Worm (Caenorhabditis elegans) whole organism, midembryonic: ENCODE measurements around the gene srv-32.

Experiments
- T22C8.4 ChIP-seq: fragments of 200-800 bp; sonication (Bioruptor generic); IDR thresholded peaks from 2 replicates; pipeline ENCODE4 v1.3.6; 2022; ENCODE audit warnings: missing genetic modification characterization, missing compliant biosample characterization
- cog-1 ChIP-seq: sonication (generic microtip); optimal IDR thresholded peaks from 2 replicates; lab custom pipeline; 2016; ENCODE audit warnings: missing genetic modification characterization, missing compliant biosample characterization
- flt-1 ChIP-seq: fragments of 200-800 bp; sonication (Bioruptor generic); IDR thresholded peaks from 2 replicates; pipeline ENCODE4 v1.3.6; 2022; ENCODE audit warnings: missing genetic modification characterization, missing compliant biosample characterization
- klf-2 ChIP-seq: fragments of 200-800 bp; sonication (Bioruptor generic); conservative IDR thresholded peaks from 2 replicates; pipeline ENCODE4 v1.3.6; 2022; ENCODE audit warnings: missing genetic modification reagents, missing genetic modification characterization, missing compliant biosample characterization
- med-1 ChIP-seq: sonication (generic microtip); optimal IDR thresholded peaks from 2 replicates; lab custom pipeline; 2017; ENCODE audit warnings: missing genetic modification characterization, mild to moderate bottlenecking, missing compliant biosample characterization, antibody characterized with exemption, missing genetic modification reagents; ENCODE audit not compliant: insufficient read depth
- ref-1 ChIP-seq: fragments of 200-800 bp; sonication (Bioruptor generic); conservative IDR thresholded peaks from 2 replicates; pipeline ENCODE4 v1.3.6; 2022; ENCODE audit warnings: missing genetic modification reagents, missing genetic modification characterization, missing compliant biosample characterization
- tab-1 ChIP-seq: fragments of 200-800 bp; sonication (Bioruptor generic); IDR thresholded peaks from 2 replicates; pipeline ENCODE4 v1.3.6; 2022; ENCODE audit warnings: missing genetic modification characterization, missing compliant biosample characterization
- ztf-23 ChIP-seq: fragments of 200-800 bp; sonication (Bioruptor generic); IDR thresholded peaks from 2 replicates; pipeline ENCODE4 v1.3.6; 2022; ENCODE audit warnings: missing genetic modification reagents, missing genetic modification characterization, missing compliant biosample characterization
- ztf-29 ChIP-seq: fragments of 200-800 bp; sonication (Bioruptor generic); IDR thresholded peaks from 2 replicates; pipeline ENCODE4 v1.3.6; 2022; ENCODE audit warnings: missing genetic modification reagents, missing genetic modification characterization, missing compliant biosample characterization

srv-32 gene

ce11 chrIV:6282143-6282542, at the start of gene srv-32:
Gene srv-32 (minus strand): TSS chrIV:6282243.
- TF ChIP-seq cog-1 (tag; lab: Kevin White, UChicago) = no peak
- TF ChIP-seq ref-1 (GFP tag; lab: Robert Waterston, UW) = no peak
- no peak for TF ChIP-seq ztf-23 (GFP tag; lab: Robert Waterston, UW)
- no peak for TF ChIP-seq tab-1
- TF ChIP-seq ztf-29 (GFP tag; lab: Robert Waterston, UW) = no peak
- no peak for TF ChIP-seq T22C8.4 (GFP tag; lab: Robert Waterston, UW)
- no peak for TF ChIP-seq klf-2 (GFP tag; lab: Robert Waterston, UW)
- TF ChIP-seq med-1 (GFP tag; lab: Kevin White, UChicago) = no peak
- TF ChIP-seq flt-1 (GFP tag; lab: Robert Waterston, UW) = no peak

ce11 chrIV:6330790-6331189, 48.7 kb upstream of the srv-32 start:
- no peak for TF ChIP-seq cog-1 (tag; lab: Kevin White, UChicago)
- TF ChIP-seq ztf-29 (GFP tag; lab: Robert Waterston, UW) = no peak
- TF ChIP-seq med-1 (GFP tag; lab: Kevin White, UChicago) = no peak
- TF ChIP-seq T22C8.4 (GFP tag; lab: Robert Waterston, UW) = no peak

- TF ChIP-seq klf-2 (GFP tag; lab: Robert Waterston, UW) (no peak), ref-1 (GFP tag; lab: Robert Waterston, UW) (no peak), T22C8.4 (GFP tag; lab: Robert Waterston, UW) (no peak), cog-1 (tag; lab: Kevin White, UChicago) (no peak), ztf-29 (GFP tag; lab: Robert Waterston, UW) (no peak), flt-1 (GFP tag; lab: Robert Waterston, UW) (no peak), tab-1 (no peak)
Measured at ce11 chrIV:6329339-6329738, 47.3 kb upstream of the srv-32 start, which contains the start of gene seu-1. Gene seu-1 (plus strand): TSS chrIV:6329639.

DNA sequence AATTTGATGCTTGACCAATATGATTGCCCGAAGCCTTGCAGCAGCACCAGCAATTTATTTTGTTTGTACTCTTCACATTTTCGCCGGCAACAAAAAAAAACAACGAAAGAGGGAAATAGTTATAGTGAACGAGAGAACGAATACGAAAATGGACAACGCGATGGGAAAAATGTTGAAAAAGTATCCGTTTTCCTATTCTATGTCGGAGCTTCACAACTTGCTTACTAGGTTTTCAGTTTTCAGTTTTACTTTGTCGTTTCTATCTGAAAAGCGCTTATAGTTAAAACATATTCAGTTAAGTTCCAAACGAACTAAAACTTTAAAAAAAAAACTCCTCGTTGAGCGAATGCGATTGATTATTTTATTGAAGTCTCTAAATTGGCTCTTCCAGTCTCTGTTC, 46.2 kb upstream of the srv-32 start:
- TF ChIP-seq flt-1 (GFP tag; lab: Robert Waterston, UW) (no peak), ztf-23 (GFP tag; lab: Robert Waterston, UW) (no peak), T22C8.4 (GFP tag; lab: Robert Waterston, UW) (no peak), klf-2 (GFP tag; lab: Robert Waterston, UW) (no peak), ztf-29 (GFP tag; lab: Robert Waterston, UW) (no peak), tab-1 (no peak), cog-1 (tag; lab: Kevin White, UChicago) (no peak), ref-1 (GFP tag; lab: Robert Waterston, UW) (no peak)

DNA sequence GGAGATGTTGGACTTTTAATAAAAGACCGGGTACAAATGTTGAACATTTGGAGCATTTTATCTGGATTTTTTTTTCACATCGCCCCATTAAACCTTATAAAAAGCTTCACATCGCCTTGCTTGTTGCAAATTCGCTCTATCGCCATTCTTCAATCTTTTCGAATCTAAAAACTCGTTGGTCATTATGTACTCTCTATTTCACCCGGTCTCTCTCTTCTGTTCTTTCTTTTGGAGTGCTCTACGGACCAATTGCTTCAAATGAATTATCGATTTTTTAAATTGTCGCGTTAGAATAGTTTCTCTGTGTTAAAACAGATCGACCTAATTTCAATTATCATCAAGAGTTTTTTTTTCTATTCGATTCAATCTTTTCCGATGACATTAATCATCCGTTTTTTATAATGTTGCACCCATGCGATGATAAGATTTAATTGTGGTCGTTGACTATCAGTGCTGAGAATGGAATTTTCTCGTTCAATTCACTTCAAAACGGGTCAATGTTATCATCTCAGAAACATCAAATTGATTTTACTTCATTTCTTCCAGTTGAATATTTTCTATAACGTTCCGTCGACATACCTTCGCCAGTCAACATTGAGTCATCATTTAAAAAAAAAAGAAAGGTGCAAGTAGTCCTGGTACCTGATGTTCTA, 45.4 kb upstream of the srv-32 start:
- TF ChIP-seq ref-1 (GFP tag; lab: Robert Waterston, UW) (no peak), klf-2 (GFP tag; lab: Robert Waterston, UW) (no peak), cog-1 (tag; lab: Kevin White, UChicago) (no peak), ztf-29 (GFP tag; lab: Robert Waterston, UW) (no peak)

DNA sequence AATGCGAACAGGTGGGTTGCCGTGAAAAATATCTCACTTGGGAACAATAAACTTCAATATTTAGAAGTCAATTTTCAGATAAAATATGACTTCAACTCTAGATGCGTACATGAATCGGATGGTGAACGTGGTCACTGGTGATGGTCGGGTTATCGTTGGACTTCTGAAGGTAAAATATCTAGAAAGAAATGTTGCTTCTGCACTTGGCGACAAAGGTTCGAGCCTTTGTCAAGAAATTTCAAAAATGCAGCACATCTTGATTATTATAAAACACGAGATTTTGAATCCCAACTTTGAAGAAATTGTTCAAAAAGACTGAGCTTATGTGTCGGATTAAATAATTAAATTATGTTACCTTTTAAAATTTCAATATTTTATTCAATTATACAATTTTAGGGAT, 44.4 kb upstream of the srv-32 start, which contains the start of gene lsm-8:
Gene lsm-8, plus strand, starts transcription at position 79 of the 400 bp plus-strand sequence.
- TF ChIP-seq ref-1 (GFP tag; lab: Robert Waterston, UW) (no peak), ztf-29 (GFP tag; lab: Robert Waterston, UW) (no peak), T22C8.4 (GFP tag; lab: Robert Waterston, UW) (no peak), tab-1 (no peak), med-1 (GFP tag; lab: Kevin White, UChicago) (no peak), cog-1 (tag; lab: Kevin White, UChicago) (no peak), flt-1 (GFP tag; lab: Robert Waterston, UW) (no peak), klf-2 (GFP tag; lab: Robert Waterston, UW) (no peak), ztf-23 (GFP tag; lab: Robert Waterston, UW) (no peak)

ce11 chrIV:6325772-6326171, 43.7 kb upstream of the srv-32 start:
- TF ChIP-seq klf-2 (GFP tag; lab: Robert Waterston, UW) = no peak
- no peak for TF ChIP-seq med-1 (GFP tag; lab: Kevin White, UChicago)
- TF ChIP-seq cog-1 (tag; lab: Kevin White, UChicago) = no peak

DNA sequence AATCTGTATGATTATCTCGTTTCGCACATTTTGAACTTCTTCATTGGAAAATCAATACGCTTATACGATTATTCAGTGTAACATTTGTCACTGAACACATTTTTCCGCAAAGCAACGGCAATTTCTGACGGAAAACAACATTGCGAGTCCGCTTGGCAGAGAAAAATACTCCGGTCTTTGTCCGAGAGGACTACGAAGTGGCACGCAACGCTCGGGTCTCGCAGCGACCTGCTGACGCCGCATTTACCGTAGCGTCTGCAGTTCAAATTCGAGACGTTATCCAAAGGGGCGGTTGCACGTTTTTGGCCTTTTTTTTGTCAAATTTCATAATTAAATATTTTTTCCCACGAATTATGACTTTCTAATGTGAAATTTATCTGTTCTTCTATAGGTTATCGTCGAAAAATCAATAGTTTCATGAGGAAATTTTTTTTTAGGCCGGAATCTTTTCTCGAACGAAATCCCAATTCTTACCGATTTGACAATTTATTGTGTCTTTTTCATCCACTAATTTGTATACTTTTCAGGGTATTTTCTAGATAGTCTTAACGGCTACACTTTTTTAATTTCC, 41.7 kb upstream of the srv-32 start, which contains the start of gene sqd-1:
Gene sqd-1, plus strand, starts transcription at position 521 of the 571 bp plus-strand sequence.
- TF ChIP-seq cog-1 (tag; lab: Kevin White, UChicago) (peak; percentile 60), T22C8.4 (GFP tag; lab: Robert Waterston, UW) (no peak), klf-2 (GFP tag; lab: Robert Waterston, UW) (no peak), ref-1 (GFP tag; lab: Robert Waterston, UW) (no peak), ztf-29 (GFP tag; lab: Robert Waterston, UW) (no peak), tab-1 (no peak), flt-1 (GFP tag; lab: Robert Waterston, UW) (peak; percentile 78), med-1 (GFP tag; lab: Kevin White, UChicago) (no peak), ztf-23 (GFP tag; lab: Robert Waterston, UW) (peak; percentile 85)

- TF ChIP-seq cog-1 (tag; lab: Kevin White, UChicago) (peak; percentile 76), tab-1 (no peak), flt-1 (GFP tag; lab: Robert Waterston, UW) (peak; percentile 62; the same call in 1 of the 2 replicates), med-1 (GFP tag; lab: Kevin White, UChicago) (no peak), ztf-29 (GFP tag; lab: Robert Waterston, UW) (no peak), klf-2 (GFP tag; lab: Robert Waterston, UW) (0 out of 2 replicates have a peak, but pooled peaks have one; percentile 60), T22C8.4 (GFP tag; lab: Robert Waterston, UW) (peak; percentile 38; the same call in 1 of the 2 replicates), ref-1 (GFP tag; lab: Robert Waterston, UW) (no peak), ztf-23 (GFP tag; lab: Robert Waterston, UW) (peak; percentile 67; the same call in 1 of the 2 replicates)
Measured at ce11 chrIV:6321667-6322066, 39.6 kb upstream of the srv-32 start, which contains the start of gene Y73B6BL.29. Gene Y73B6BL.29 (plus strand): TSS chrIV:6321929.
